Fruit fly (Drosophila melanogaster) whole organism, embryonic: ENCODE data around the gene gdl.

Experiments
- ATbp ChIP-seq: fragments of 200-800 bp; sonication (Bioruptor generic); optimal IDR thresholded peaks from 2 replicates; lab custom pipeline; 2017; ENCODE audit warnings: missing biosample characterization, mild to moderate bottlenecking, missing genetic modification characterization, missing genetic modification reagents
- Bgb ChIP-seq: fragments of 200-800 bp; sonication (Bioruptor generic); IDR thresholded peaks from 2 replicates; pipeline ENCODE4 v1.3.6; 2022; ENCODE audit warnings: missing biosample characterization, missing genetic modification characterization; ENCODE audit not compliant: partially characterized antibody
- BtbVII ChIP-seq: fragments of 200-800 bp; sonication (Bioruptor generic); optimal IDR thresholded peaks from 3 replicates; lab custom pipeline; 2017; ENCODE audit warnings: missing biosample characterization, mild to moderate bottlenecking, missing genetic modification characterization
- Bteb2 ChIP-seq: fragments of 200-800 bp; sonication (Bioruptor generic); optimal IDR thresholded peaks from 2 replicates; lab custom pipeline; 2016; ENCODE audit warnings: missing biosample characterization, missing genetic modification characterization
- CG10267 ChIP-seq: fragments of 200-800 bp; sonication (Bioruptor generic); optimal IDR thresholded peaks from 2 replicates; lab custom pipeline; 2018; ENCODE audit warnings: missing biosample characterization, mild to moderate bottlenecking, missing genetic modification characterization, moderate library complexity
- CG12659 ChIP-seq: fragments of 200-800 bp; sonication (Bioruptor generic); optimal IDR thresholded peaks from 3 replicates; lab custom pipeline; 2017; ENCODE audit warnings: mild to moderate bottlenecking, missing biosample characterization, missing genetic modification reagents, missing genetic modification characterization
- CG12769 ChIP-seq: fragments of 200-800 bp; sonication (Bioruptor generic); optimal IDR thresholded peaks from 2 replicates; lab custom pipeline; 2019; ENCODE audit warnings: missing biosample characterization, mild to moderate bottlenecking, missing genetic modification characterization, moderate library complexity
- CG14667 ChIP-seq: fragments of 200-800 bp; sonication (Bioruptor generic); IDR thresholded peaks from 2 replicates; pipeline ENCODE4 v1.3.6; 2022; ENCODE audit warnings: missing biosample characterization, missing genetic modification characterization
- CG15479 ChIP-seq: fragments of 200-800 bp; sonication (Bioruptor generic); optimal IDR thresholded peaks from 3 replicates; lab custom pipeline; 2019; ENCODE audit warnings: missing biosample characterization, mild to moderate bottlenecking, missing genetic modification characterization, moderate library complexity
- CG1603 ChIP-seq: fragments of 200-800 bp; sonication (Bioruptor generic); optimal IDR thresholded peaks from 2 replicates; lab custom pipeline; 2019; ENCODE audit warnings: missing biosample characterization, mild to moderate bottlenecking, missing genetic modification characterization, moderate library complexity
- CG1647 ChIP-seq: fragments of 200-800 bp; sonication (Bioruptor generic); optimal IDR thresholded peaks from 3 replicates; lab custom pipeline; 2016; ENCODE audit warnings: missing biosample characterization, missing genetic modification characterization
- CG17385 ChIP-seq: fragments of 200-800 bp; sonication (Bioruptor generic); optimal IDR thresholded peaks from 3 replicates; lab custom pipeline; 2018; ENCODE audit warnings: missing biosample characterization, mild to moderate bottlenecking, missing genetic modification characterization
- CG17568 ChIP-seq: fragments of 200-800 bp; sonication (Bioruptor generic); optimal IDR thresholded peaks from 2 replicates; lab custom pipeline; 2018; ENCODE audit warnings: missing biosample characterization, mild to moderate bottlenecking, missing genetic modification characterization, moderate library complexity
- CG17829 ChIP-seq: fragments of 200-800 bp; optimal IDR thresholded peaks from 2 replicates; lab custom pipeline; 2019; ENCODE audit warnings: missing biosample characterization, mild to moderate bottlenecking, missing genetic modification characterization, moderate library complexity
- CG1832 ChIP-seq: fragments of 200-800 bp; sonication (Bioruptor generic); optimal IDR thresholded peaks from 2 replicates; lab custom pipeline; 2017; ENCODE audit warnings: missing biosample characterization, mild to moderate bottlenecking, missing genetic modification characterization, inconsistent platforms
- CG2120 ChIP-seq: fragments of 200-800 bp; sonication (Bioruptor generic); optimal IDR thresholded peaks from 3 replicates; lab custom pipeline; 2016; ENCODE audit warnings: missing biosample characterization, missing genetic modification characterization
- CG30431 ChIP-seq: fragments of 200-800 bp; sonication (Bioruptor generic); optimal IDR thresholded peaks from 2 replicates; lab custom pipeline; 2017; ENCODE audit warnings: missing biosample characterization, missing genetic modification characterization
- CG33213 ChIP-seq: fragments of 200-800 bp; sonication (Bioruptor generic); optimal IDR thresholded peaks from 3 replicates; lab custom pipeline; 2016; ENCODE audit warnings: missing biosample characterization, missing genetic modification characterization
- CG34376 ChIP-seq: fragments of 200-800 bp; sonication (Bioruptor generic); optimal IDR thresholded peaks from 2 replicates; lab custom pipeline; 2018; ENCODE audit warnings: missing biosample characterization, mild to moderate bottlenecking, missing genetic modification characterization
- CG4854 ChIP-seq: fragments of 200-800 bp; sonication (Bioruptor generic); optimal IDR thresholded peaks from 2 replicates; lab custom pipeline; 2016; ENCODE audit warnings: missing biosample characterization, missing genetic modification characterization, inconsistent platforms
- CG6272 ChIP-seq: fragments of 200-800 bp; sonication (Bioruptor generic); IDR thresholded peaks from 2 replicates; pipeline ENCODE4 v1.3.6; 2022; ENCODE audit warnings: missing biosample characterization, missing genetic modification characterization
- CG6689 ChIP-seq: fragments of 200-800 bp; sonication (Bioruptor generic); IDR thresholded peaks from 2 replicates; pipeline ENCODE4 v1.3.6; 2022; ENCODE audit warnings: missing biosample characterization, missing genetic modification characterization
- CG7271 ChIP-seq: fragments of 200-800 bp; sonication (Bioruptor generic); optimal IDR thresholded peaks from 2 replicates; lab custom pipeline; 2018; ENCODE audit warnings: missing biosample characterization, mild to moderate bottlenecking, missing genetic modification characterization, moderate library complexity
- CG8765 ChIP-seq: fragments of 200-800 bp; sonication (Bioruptor generic); IDR thresholded peaks from 2 replicates; pipeline ENCODE4 v1.3.6; 2022; ENCODE audit warnings: missing biosample characterization, missing genetic modification characterization
- CHES-1-like ChIP-seq: fragments of 200-800 bp; sonication (Bioruptor generic); optimal IDR thresholded peaks from 2 replicates; lab custom pipeline; 2016; ENCODE audit warnings: missing biosample characterization, missing genetic modification characterization
- E2f2 ChIP-seq: fragments of 200-800 bp; sonication (Bioruptor generic); IDR thresholded peaks from 2 replicates; pipeline ENCODE4 v1.3.6; 2022; ENCODE audit warnings: missing biosample characterization, missing genetic modification characterization
- Elba2 ChIP-seq: fragments of 200-800 bp; sonication (Bioruptor generic); optimal IDR thresholded peaks from 3 replicates; lab custom pipeline; 2016; ENCODE audit warnings: missing biosample characterization, missing genetic modification characterization
- HLH54F ChIP-seq: fragments of 200-800 bp; sonication (Bioruptor generic); optimal IDR thresholded peaks from 3 replicates; lab custom pipeline; 2016; ENCODE audit warnings: missing biosample characterization, missing genetic modification characterization
- Hand ChIP-seq: fragments of 200-800 bp; sonication (Bioruptor generic); optimal IDR thresholded peaks from 2 replicates; lab custom pipeline; 2017; ENCODE audit warnings: mild to moderate bottlenecking, missing biosample characterization, missing genetic modification reagents, missing genetic modification characterization
- HmgD ChIP-seq: fragments of 200-800 bp; sonication (Bioruptor generic); optimal IDR thresholded peaks from 3 replicates; lab custom pipeline; 2016; ENCODE audit warnings: missing biosample characterization, missing genetic modification characterization
- Hr78 ChIP-seq, 2 experiments: fragments of 200-800 bp in 1 of 2; fragments of >200 bp in 1 of 2; sonication (Bioruptor generic) in 1 of 2; optimal IDR thresholded peaks; 2 replicates each; lab custom pipeline; 2017 to 2019; ENCODE audit warnings: missing biosample characterization in 2 of 2, missing genetic modification characterization in 2 of 2, mild to moderate bottlenecking in 1 of 2, moderate library complexity in 1 of 2
- PHDP ChIP-seq: fragments of 200-800 bp; sonication (Bioruptor generic); optimal IDR thresholded peaks from 3 replicates; lab custom pipeline; 2018; ENCODE audit warnings: missing biosample characterization, mild to moderate bottlenecking, missing genetic modification characterization, moderate library complexity
- Pdp1 ChIP-seq, 2 experiments: fragments of 200-800 bp; sonication (Bioruptor generic); optimal IDR thresholded peaks; 3 replicates each; lab custom pipeline; 2016; ENCODE audit warnings: missing biosample characterization in 2 of 2, missing genetic modification characterization in 2 of 2, mild to moderate bottlenecking in 1 of 2, moderate library complexity in 1 of 2
- Poxn ChIP-seq: fragments of 200-800 bp; sonication (Bioruptor generic); IDR thresholded peaks from 2 replicates; pipeline ENCODE4 v1.3.6; 2022; ENCODE audit warnings: missing biosample characterization, missing genetic modification characterization
- Xrp1 ChIP-seq: fragments of 200-800 bp; sonication (Bioruptor generic); IDR thresholded peaks from 2 replicates; pipeline ENCODE4 v1.3.6; 2022; ENCODE audit warnings: missing biosample characterization, missing genetic modification characterization
- cad ChIP-seq: fragments of >200 bp; optimal IDR thresholded peaks from 2 replicates; lab custom pipeline; 2017; ENCODE audit warnings: missing biosample characterization, missing genetic modification characterization
- disco-r ChIP-seq: fragments of 200-800 bp; sonication (Bioruptor generic); optimal IDR thresholded peaks from 2 replicates; lab custom pipeline; 2016; ENCODE audit warnings: missing biosample characterization, missing genetic modification characterization
- ems ChIP-seq: fragments of 200-800 bp; sonication (Bioruptor generic); optimal IDR thresholded peaks from 3 replicates; lab custom pipeline; 2016; ENCODE audit warnings: missing biosample characterization, missing genetic modification characterization
- exex ChIP-seq: fragments of 200-800 bp; sonication (Bioruptor generic); optimal IDR thresholded peaks from 4 replicates; lab custom pipeline; 2018; ENCODE audit warnings: missing biosample characterization, mild to moderate bottlenecking, missing genetic modification characterization, moderate library complexity
- grau ChIP-seq: fragments of 200-800 bp; optimal IDR thresholded peaks from 3 replicates; lab custom pipeline; 2019; ENCODE audit warnings: missing biosample characterization, mild to moderate bottlenecking, missing genetic modification characterization, moderate library complexity
- insv ChIP-seq, 2 experiments: fragments of 200-800 bp; sonication (Bioruptor generic); optimal IDR thresholded peaks; 3 replicates each; lab custom pipeline; 2016 to 2018; ENCODE audit warnings: missing biosample characterization in 2 of 2, missing genetic modification characterization in 2 of 2
- inv ChIP-seq: fragments of 200-800 bp; sonication (Bioruptor generic); IDR thresholded peaks from 2 replicates; pipeline ENCODE4 v1.3.6; 2022; ENCODE audit warnings: missing biosample characterization, missing genetic modification characterization; ENCODE audit not compliant: partially characterized antibody
- luna ChIP-seq: fragments of 200-800 bp; sonication (Bioruptor generic); optimal IDR thresholded peaks from 2 replicates; lab custom pipeline; 2016; ENCODE audit warnings: missing biosample characterization, missing genetic modification characterization
- mld ChIP-seq: fragments of 200-800 bp; sonication (Bioruptor generic); IDR thresholded peaks from 3 replicates; pipeline ENCODE4 v1.3.6; 2022; ENCODE audit warnings: missing biosample characterization, missing genetic modification characterization; ENCODE audit not compliant: partially characterized antibody
- pan ChIP-seq, 4 experiments: fragments of >200 bp in 3 of 4; fragments of 200-800 bp in 1 of 4; sonication (Bioruptor generic) in 1 of 4; optimal IDR thresholded peaks in 3 of 4; IDR thresholded peaks in 1 of 4; 2 replicates each; pipeline versions ENCODE4 v1.3.6 to Lab custom; 2017 to 2022; ENCODE audit warnings: missing biosample characterization in 2 of 4, missing genetic modification characterization in 2 of 4, mixed read lengths in 1 of 4
- phol ChIP-seq: fragments of 200-800 bp; sonication (Bioruptor generic); optimal IDR thresholded peaks from 3 replicates; lab custom pipeline; 2018; ENCODE audit warnings: missing biosample characterization, mild to moderate bottlenecking, missing genetic modification characterization, moderate library complexity
- ranshi ChIP-seq: fragments of 200-800 bp; sonication (Bioruptor generic); IDR thresholded peaks from 2 replicates; pipeline ENCODE4 v1.3.6; 2022; ENCODE audit warnings: missing biosample characterization, missing genetic modification characterization
- sima ChIP-seq: fragments of 200-800 bp; sonication (Bioruptor generic); optimal IDR thresholded peaks from 2 replicates; lab custom pipeline; 2016; ENCODE audit warnings: missing biosample characterization, missing genetic modification characterization
- tna ChIP-seq: fragments of 200-800 bp; sonication (Bioruptor generic); IDR thresholded peaks from 2 replicates; pipeline ENCODE4 v1.3.6; 2022; ENCODE audit warnings: missing biosample characterization, missing genetic modification characterization; ENCODE audit not compliant: partially characterized antibody
- zen ChIP-seq: fragments of 200-800 bp; sonication (Bioruptor generic); optimal IDR thresholded peaks from 3 replicates; lab custom pipeline; 2018; ENCODE audit warnings: missing biosample characterization, mild to moderate bottlenecking, missing genetic modification characterization, moderate library complexity
- zen2 ChIP-seq: fragments of 200-800 bp; sonication (Bioruptor generic); IDR thresholded peaks from 3 replicates; pipeline ENCODE4 v1.3.6; 2022; ENCODE audit warnings: missing biosample characterization, missing genetic modification characterization; ENCODE audit not compliant: partially characterized antibody

The gdl gene

DNA sequence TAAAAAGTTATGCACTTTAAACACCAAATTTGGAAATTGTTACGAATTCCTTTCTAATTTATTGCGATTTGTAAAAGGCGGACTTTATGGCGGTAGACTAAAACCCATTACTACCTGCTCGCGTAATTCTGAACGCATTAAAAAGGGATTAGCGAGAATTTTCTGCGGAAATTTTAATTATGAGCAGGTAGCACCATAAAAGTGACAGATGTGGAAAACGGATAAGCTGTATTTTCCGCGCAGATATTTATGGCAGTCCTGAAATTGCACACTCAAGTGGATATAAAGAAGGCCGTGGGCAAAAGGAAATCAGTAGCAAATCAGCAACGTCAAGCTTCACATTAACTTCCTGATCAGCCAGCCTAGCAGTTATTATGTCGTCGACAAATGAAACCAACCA lies 495 bp upstream of the gdl start, which contains the start of gene Z600:
Gene Z600, plus strand, starts transcription at position 312 of the 400 bp plus-strand sequence.
- no peak for TF ChIP-seq CG1647 (GFP tag; lab: Kevin White, UChicago)
- 0 out of 3 replicates have a peak, but pooled peaks have one; percentile 16 for TF ChIP-seq mld (GFP tag; lab: Robert Waterston, UW)
- no peak for TF ChIP-seq CG12769 (tag; lab: Kevin White, UChicago)
- TF ChIP-seq CG6689 (GFP tag; lab: Robert Waterston, UW) = no peak
- no peak for TF ChIP-seq CG14667 (GFP tag; lab: Robert Waterston, UW)
- TF ChIP-seq tna (GFP tag; lab: Robert Waterston, UW) = 0 out of 2 replicates have a peak, but pooled peaks have one; percentile 14
- TF ChIP-seq disco-r (GFP tag; lab: Kevin White, UChicago) = no peak
- TF ChIP-seq E2f2 = no peak
- TF ChIP-seq sima = no peak
- no peak for TF ChIP-seq ranshi
- TF ChIP-seq CG33213 = no peak
- TF ChIP-seq CG7271 (tag; lab: Kevin White, UChicago) = peak; percentile 76
- TF ChIP-seq CG1603 (tag; lab: Kevin White, UChicago) = no peak
- TF ChIP-seq luna = no peak
- TF ChIP-seq Bgb = no peak
- no peak for TF ChIP-seq CG15479 (GFP tag; lab: Kevin White, UChicago)
- TF ChIP-seq Xrp1 = no peak
- no peak for TF ChIP-seq ATbp (GFP tag; lab: Kevin White, UChicago)
- TF ChIP-seq phol (tag; lab: Kevin White, UChicago) = no peak
- TF ChIP-seq inv (GFP tag; lab: Robert Waterston, UW) = peak; percentile 21; the same call in 1 of the 2 replicates
- no peak for TF ChIP-seq HLH54F
- no peak for TF ChIP-seq pan (optimal IDR thresholded peaks at IDR 0.05; lab: Kevin White, UChicago)
- TF ChIP-seq pan (GFP tag; optimal IDR thresholded peaks at IDR 0.05 in 1 of 2, IDR thresholded peaks at IDR 0.05 in 1 of 2) = no peak
- no peak for TF ChIP-seq grau (tag; lab: Kevin White, UChicago)
- no peak for TF ChIP-seq PHDP (tag; lab: Kevin White, UChicago)
- no peak for TF ChIP-seq Poxn (GFP tag; lab: Robert Waterston, UW)
- no peak for TF ChIP-seq CG4854 (GFP tag; lab: Kevin White, UChicago)
- TF ChIP-seq cad (GFP tag; lab: Kevin White, UChicago) = peak; percentile 95
- TF ChIP-seq CG8765 (GFP tag; lab: Robert Waterston, UW) = no peak
- peak; percentile 100 for TF ChIP-seq zen (tag; lab: Kevin White, UChicago)
- TF ChIP-seq CHES-1-like (GFP tag; lab: Kevin White, UChicago) = no peak
- no peak for TF ChIP-seq insv (GFP tag; optimal IDR thresholded peaks at IDR 0.05; lab: Kevin White, UChicago)
- TF ChIP-seq CG12659 = no peak
- TF ChIP-seq BtbVII (GFP tag; lab: Kevin White, UChicago) = no peak
- no peak for TF ChIP-seq Pdp1 (GFP tag; optimal IDR thresholded peaks at IDR 0.05; lab: Kevin White, UChicago)
- TF ChIP-seq CG2120 (GFP tag; lab: Kevin White, UChicago) = no peak
- no peak for TF ChIP-seq Bteb2
- no peak for TF ChIP-seq ems
- TF ChIP-seq Hr78 (GFP tag; optimal IDR thresholded peaks at IDR 0.05; lab: Kevin White, UChicago) = no peak

DNA sequence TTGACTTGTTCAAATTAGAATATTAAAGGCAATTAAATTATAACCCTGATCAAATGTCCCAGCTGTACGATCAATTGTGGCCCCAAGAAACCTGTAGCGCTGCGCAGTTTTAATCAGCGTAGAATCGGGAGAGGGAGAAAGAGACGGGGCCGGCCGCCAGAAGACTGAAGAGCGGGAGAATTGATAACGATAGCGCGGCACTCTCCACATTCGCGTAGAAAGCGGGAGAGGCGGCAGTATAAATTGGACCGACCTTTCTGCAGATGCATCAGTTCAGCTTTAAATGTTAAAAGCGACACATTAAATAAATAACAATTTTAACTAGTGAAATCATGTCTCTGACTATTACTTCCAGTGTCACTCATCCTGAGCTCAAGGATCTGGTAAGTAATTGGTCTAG lies 1.5 kb downstream of the gdl start, which contains the start of gene MsrA:
Gene MsrA, plus strand, starts transcription at position 266 of the 400 bp plus-strand sequence.
- TF ChIP-seq CG7271 (tag; lab: Kevin White, UChicago) (no peak), CG34376 (GFP tag; lab: Kevin White, UChicago) (peak; percentile 28), Elba2 (GFP tag; lab: Kevin White, UChicago) (no peak), CG10267 (tag; lab: Kevin White, UChicago) (no peak), CG17568 (GFP tag; lab: Kevin White, UChicago) (no peak), zen2 (GFP tag; lab: Robert Waterston, UW) (no peak), HmgD (GFP tag; lab: Kevin White, UChicago) (no peak), CG6272 (no peak), CG17829 (no peak), CG1832 (GFP tag; lab: Kevin White, UChicago) (no peak), CG30431 (GFP tag; lab: Kevin White, UChicago) (no peak), CG17385 (GFP tag; lab: Kevin White, UChicago) (peak; percentile 16), Hand (no peak), mld (GFP tag; lab: Robert Waterston, UW) (no peak), CG12769 (tag; lab: Kevin White, UChicago) (peak; percentile 35), exex (tag; lab: Kevin White, UChicago) (no peak)
